Worm (Caenorhabditis elegans) whole organism, L3 larva: ENCODE data around the gene oig-1.

Source experiments
- R02D3.7 ChIP-seq: fragments of 150-350 bp; optimal IDR thresholded peaks from 2 replicates; lab custom pipeline; 2014; ENCODE audit warnings: missing biosample characterization, missing genetic modification characterization
- aly-2 ChIP-seq: fragments of 150-350 bp; optimal IDR thresholded peaks from 2 replicates; lab custom pipeline; 2014; ENCODE audit warnings: missing biosample characterization, missing genetic modification characterization
- ama-1 ChIP-seq: fragments of 150-350 bp; optimal IDR thresholded peaks from 2 replicates; lab custom pipeline; 2018
- ceh-16 ChIP-seq: sonication (generic microtip); optimal IDR thresholded peaks from 2 replicates; lab custom pipeline; 2017; ENCODE audit warnings: missing biosample characterization, missing genetic modification characterization
- ceh-28 ChIP-seq: fragments of 150-350 bp; optimal IDR thresholded peaks from 2 replicates; lab custom pipeline; 2014; ENCODE audit warnings: missing biosample characterization, missing genetic modification reagents, missing genetic modification characterization
- ceh-82 ChIP-seq: fragments of 150-350 bp; optimal IDR thresholded peaks from 2 replicates; lab custom pipeline; 2014; ENCODE audit warnings: missing biosample characterization, missing genetic modification characterization
- ceh-9 ChIP-seq: sonication (generic microtip); optimal IDR thresholded peaks from 2 replicates; lab custom pipeline; 2018; ENCODE audit warnings: missing biosample characterization, missing genetic modification characterization
- daf-12 ChIP-seq: fragments of 150-350 bp; optimal IDR thresholded peaks from 2 replicates; lab custom pipeline; 2014; ENCODE audit warnings: missing biosample characterization, missing genetic modification reagents, missing genetic modification characterization
- egl-27 ChIP-seq: sonication (generic microtip); optimal IDR thresholded peaks from 4 replicates; lab custom pipeline; 2017; ENCODE audit warnings: missing biosample characterization, missing genetic modification reagents, missing genetic modification characterization
- egl-5 ChIP-seq: fragments of 150-350 bp; optimal IDR thresholded peaks from 2 replicates; lab custom pipeline; 2017; ENCODE audit warnings: missing biosample characterization, missing genetic modification reagents, missing genetic modification characterization, inconsistent platforms
- elt-1 ChIP-seq: fragments of 150-350 bp; optimal IDR thresholded peaks from 2 replicates; lab custom pipeline; 2014; ENCODE audit warnings: missing biosample characterization, missing genetic modification characterization
- elt-2 ChIP-seq: sonication (generic microtip); optimal IDR thresholded peaks from 2 replicates; lab custom pipeline; 2016; ENCODE audit warnings: missing genetic modification reagents, mild to moderate bottlenecking, missing genetic modification characterization, missing compliant biosample characterization
- elt-3 ChIP-seq, 3 experiments: fragments of 150-350 bp in 1 of 3; sonication (generic microtip) in 2 of 3; optimal IDR thresholded peaks; 2 replicates in 2 of 3; 4 replicates in 1 of 3; lab custom pipeline; 2014 to 2017; ENCODE audit warnings: missing biosample characterization in 3 of 3, missing genetic modification characterization in 3 of 3
- fkh-10 ChIP-seq: sonication (generic microtip); optimal IDR thresholded peaks from 2 replicates; lab custom pipeline; 2017; ENCODE audit warnings: missing biosample characterization, missing genetic modification reagents, missing genetic modification characterization
- fos-1 ChIP-seq: fragments of 150-350 bp; optimal IDR thresholded peaks from 2 replicates; lab custom pipeline; 2014; ENCODE audit warnings: missing biosample characterization, missing genetic modification characterization
- hmg-11 ChIP-seq: sonication (generic microtip); optimal IDR thresholded peaks from 2 replicates; lab custom pipeline; 2016; ENCODE audit warnings: missing genetic modification characterization, missing compliant biosample characterization
- jun-1 ChIP-seq: fragments of 150-350 bp; optimal IDR thresholded peaks from 2 replicates; lab custom pipeline; 2014; ENCODE audit warnings: missing biosample characterization, missing genetic modification reagents, missing genetic modification characterization
- lin-15B ChIP-seq: fragments of 150-350 bp; optimal IDR thresholded peaks from 2 replicates; lab custom pipeline; 2014; ENCODE audit warnings: missing biosample characterization, missing genetic modification characterization
- lin-39 ChIP-seq: fragments of 150-350 bp; optimal IDR thresholded peaks from 2 replicates; lab custom pipeline; 2018; ENCODE audit warnings: missing biosample characterization, missing genetic modification reagents, missing genetic modification characterization
- lsy-12 ChIP-seq: sonication (generic microtip); optimal IDR thresholded peaks from 2 replicates; lab custom pipeline; 2016; ENCODE audit warnings: mild to moderate bottlenecking, missing genetic modification characterization, missing compliant biosample characterization
- mml-1 ChIP-seq: fragments of 150-350 bp; sonication (generic microtip); optimal IDR thresholded peaks from 3 replicates; lab custom pipeline; 2014; ENCODE audit warnings: missing biosample characterization, missing genetic modification characterization
- nfya-1 ChIP-seq: sonication (generic microtip); optimal IDR thresholded peaks from 2 replicates; lab custom pipeline; 2017; ENCODE audit warnings: missing genetic modification characterization, mild to moderate bottlenecking, missing compliant biosample characterization, antibody characterized with exemption, moderate library complexity; ENCODE audit not compliant: insufficient read depth
- nhr-12 ChIP-seq: fragments of 150-350 bp; optimal IDR thresholded peaks from 2 replicates; lab custom pipeline; 2014; ENCODE audit warnings: missing biosample characterization, missing genetic modification characterization
- nhr-23 ChIP-seq: fragments of 150-350 bp; optimal IDR thresholded peaks from 2 replicates; lab custom pipeline; 2014; ENCODE audit warnings: missing biosample characterization, missing genetic modification reagents, missing genetic modification characterization
- nhr-25 ChIP-seq: sonication (generic microtip); optimal IDR thresholded peaks from 2 replicates; lab custom pipeline; 2017; ENCODE audit warnings: missing biosample characterization, missing genetic modification characterization
- nhr-28 ChIP-seq: fragments of 150-350 bp; optimal IDR thresholded peaks from 2 replicates; lab custom pipeline; 2014; ENCODE audit warnings: missing biosample characterization, missing genetic modification characterization
- nhr-43 ChIP-seq: sonication (generic microtip); optimal IDR thresholded peaks from 2 replicates; lab custom pipeline; 2016; ENCODE audit warnings: mild to moderate bottlenecking, missing genetic modification characterization, missing compliant biosample characterization; ENCODE audit not compliant: poor library complexity, severe bottlenecking
- nhr-67 ChIP-seq: fragments of 150-350 bp; optimal IDR thresholded peaks from 2 replicates; lab custom pipeline; 2014; ENCODE audit warnings: missing biosample characterization, missing genetic modification characterization
- nhr-76 ChIP-seq: fragments of 150-350 bp; sonication (generic microtip); optimal IDR thresholded peaks from 5 replicates; lab custom pipeline; 2014; ENCODE audit warnings: missing biosample characterization, missing genetic modification characterization
- nhr-77 ChIP-seq: fragments of 150-350 bp; optimal IDR thresholded peaks from 2 replicates; lab custom pipeline; 2014; ENCODE audit warnings: missing biosample characterization, missing genetic modification characterization
- pha-4 ChIP-seq: fragments of 150-350 bp; optimal IDR thresholded peaks from 2 replicates; lab custom pipeline; 2014; ENCODE audit warnings: missing biosample characterization, missing genetic modification reagents, missing genetic modification characterization
- pqm-1 ChIP-seq: fragments of 150-350 bp; optimal IDR thresholded peaks from 2 replicates; lab custom pipeline; 2017; ENCODE audit warnings: missing biosample characterization, missing genetic modification characterization, inconsistent platforms
- sea-2 ChIP-seq: fragments of 150-350 bp; sonication (generic microtip); optimal IDR thresholded peaks from 4 replicates; lab custom pipeline; 2014; ENCODE audit warnings: missing biosample characterization, missing genetic modification reagents, missing genetic modification characterization
- skn-1 ChIP-seq: fragments of 150-350 bp; optimal IDR thresholded peaks from 2 replicates; lab custom pipeline; 2014; ENCODE audit warnings: missing biosample characterization, missing genetic modification characterization
- tbx-2 ChIP-seq: sonication (generic microtip); optimal IDR thresholded peaks from 2 replicates; lab custom pipeline; 2016; ENCODE audit warnings: mild to moderate bottlenecking, missing genetic modification characterization, missing compliant biosample characterization
- unc-39 ChIP-seq: sonication (generic microtip); optimal IDR thresholded peaks from 4 replicates; lab custom pipeline; 2017; ENCODE audit warnings: missing biosample characterization, missing genetic modification characterization
- unc-62 ChIP-seq: fragments of 150-350 bp; sonication (generic microtip); optimal IDR thresholded peaks from 4 replicates; lab custom pipeline; 2014; ENCODE audit warnings: missing biosample characterization, missing genetic modification reagents, missing genetic modification characterization
- zag-1 ChIP-seq: fragments of 150-350 bp; optimal IDR thresholded peaks from 2 replicates; lab custom pipeline; 2014; ENCODE audit warnings: missing biosample characterization, missing genetic modification characterization
- ztf-11 ChIP-seq: fragments of 150-350 bp; optimal IDR thresholded peaks from 2 replicates; lab custom pipeline; 2014; ENCODE audit warnings: missing biosample characterization, missing genetic modification characterization
- ztf-4 ChIP-seq: fragments of 150-350 bp; optimal IDR thresholded peaks from 2 replicates; lab custom pipeline; 2014; ENCODE audit warnings: missing biosample characterization, missing genetic modification characterization

Gene oig-1

DNA sequence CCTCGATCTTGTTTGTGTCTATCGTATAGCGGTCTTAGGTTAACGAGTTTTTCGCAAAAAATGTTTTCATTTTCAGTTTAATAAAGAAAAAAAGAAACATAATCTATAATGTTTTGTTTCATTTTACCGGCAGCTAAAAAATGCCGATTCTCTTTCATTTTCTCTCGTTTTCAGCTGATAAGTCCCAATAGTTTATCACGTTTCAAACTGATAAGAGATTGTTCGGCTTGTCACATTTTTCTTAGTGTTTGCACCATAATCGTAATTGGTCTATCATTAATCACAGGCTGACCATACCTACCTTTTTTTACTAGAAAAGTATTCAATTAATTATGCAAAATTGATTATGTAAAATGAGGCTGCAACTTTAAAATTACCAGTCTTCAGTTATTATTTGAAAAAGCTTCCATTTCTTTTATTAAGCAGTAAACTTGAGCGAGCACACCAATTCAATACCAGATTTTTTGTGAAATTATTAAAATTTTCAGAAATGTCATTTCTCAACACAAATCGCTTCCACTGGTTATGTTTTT, 30.2 kb downstream of the oig-1 start, which contains the start of gene F23F12.13:
Gene F23F12.13 (plus strand): TSS at position 483 of the 533 bp plus-strand sequence.
- TF ChIP-seq lin-15B (tag; lab: Kevin White, UChicago) (no peak), nhr-28 (tag; lab: Kevin White, UChicago) (no peak), elt-3 (tag; optimal IDR thresholded peaks at IDR 0.05; lab: Kevin White, UChicago) (no peak), unc-62 (GFP tag; lab: Kevin White, UChicago) (no peak), elt-2 (tag; lab: Kevin White, UChicago) (peak; percentile 85), ztf-11 (no peak), pqm-1 (tag; lab: Kevin White, UChicago) (peak; percentile 77), pha-4 (tag; lab: Kevin White, UChicago) (peak; percentile 23), lsy-12 (tag; lab: Kevin White, UChicago) (no peak), nhr-43 (no peak)

ce11 chrIII:6492807-6493206, 32.6 kb downstream of the oig-1 start, which contains the start of gene srb-11:
srb-11 (minus strand) TSS chrIII:6492907.
- TF ChIP-seq ceh-82 (tag; lab: Kevin White, UChicago) = no peak
- no peak for TF ChIP-seq nhr-67 (tag; lab: Kevin White, UChicago)
- no peak for TF ChIP-seq mml-1 (tag; lab: Kevin White, UChicago)
- TF ChIP-seq zag-1 (tag; lab: Kevin White, UChicago) = no peak
- TF ChIP-seq tbx-2 (tag; lab: Kevin White, UChicago) = no peak
- TF ChIP-seq ama-1 (lab: Kevin White, UChicago) = no peak
- TF ChIP-seq unc-39 (tag; lab: Kevin White, UChicago) = no peak
- TF ChIP-seq ceh-28 (tag; lab: Kevin White, UChicago) = no peak
- no peak for TF ChIP-seq aly-2 (tag; lab: Kevin White, UChicago)
- no peak for TF ChIP-seq elt-2 (tag; lab: Kevin White, UChicago)

DNA sequence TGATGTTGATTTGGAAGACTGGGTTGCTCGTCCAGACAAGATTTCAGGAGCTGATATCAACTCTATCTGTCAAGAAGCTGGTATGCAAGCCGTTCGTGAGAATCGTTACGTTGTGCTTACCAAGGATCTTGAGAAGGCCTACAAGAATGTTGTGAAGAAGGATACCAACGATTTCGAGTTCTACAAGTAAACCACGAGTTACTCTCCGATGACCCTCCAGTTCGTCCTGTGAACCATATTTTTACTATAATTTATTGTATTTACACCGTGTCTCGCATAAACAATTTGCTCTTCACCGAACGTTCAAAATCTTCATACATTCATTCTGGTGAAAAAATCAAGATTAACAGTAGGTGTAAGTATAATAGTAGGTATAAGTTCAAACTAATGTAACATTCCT, 34.5 kb downstream of the oig-1 start:
- no peak for TF ChIP-seq lin-39 (tag; lab: Kevin White, UChicago)
- TF ChIP-seq ceh-9 (tag; lab: Kevin White, UChicago) = no peak
- TF ChIP-seq egl-5 = no peak
- no peak for TF ChIP-seq nhr-43
- TF ChIP-seq ama-1 (lab: Kevin White, UChicago) = no peak
- no peak for TF ChIP-seq sea-2
- no peak for TF ChIP-seq pha-4 (tag; lab: Kevin White, UChicago)
- TF ChIP-seq egl-27 (tag; lab: Kevin White, UChicago) = no peak
- TF ChIP-seq fkh-10 (GFP tag; lab: Kevin White, UChicago) = no peak
- TF ChIP-seq elt-3 (tag; optimal IDR thresholded peaks at IDR 0.05; lab: Kevin White, UChicago) = no peak
- no peak for TF ChIP-seq elt-2 (tag; lab: Kevin White, UChicago)
- TF ChIP-seq ztf-4 (tag; lab: Kevin White, UChicago) = no peak
- no peak for TF ChIP-seq ceh-28 (tag; lab: Kevin White, UChicago)
- TF ChIP-seq fos-1 (tag; lab: Kevin White, UChicago) = no peak
- TF ChIP-seq unc-39 (tag; lab: Kevin White, UChicago) = no peak
- no peak for TF ChIP-seq lsy-12 (tag; lab: Kevin White, UChicago)
- no peak for TF ChIP-seq ceh-16
- TF ChIP-seq nhr-25 (tag; lab: Kevin White, UChicago) = no peak
- no peak for TF ChIP-seq pqm-1 (tag; lab: Kevin White, UChicago)
- TF ChIP-seq hmg-11 (tag; lab: Kevin White, UChicago) = no peak

ce11 chrIII:6489493-6489892, 36.0 kb downstream of the oig-1 start, which contains the start of gene rpt-3:
rpt-3 (plus strand) TSS chrIII:6489793.
- TF ChIP-seq nhr-12 (no peak), fos-1 (tag; lab: Kevin White, UChicago) (no peak)

DNA sequence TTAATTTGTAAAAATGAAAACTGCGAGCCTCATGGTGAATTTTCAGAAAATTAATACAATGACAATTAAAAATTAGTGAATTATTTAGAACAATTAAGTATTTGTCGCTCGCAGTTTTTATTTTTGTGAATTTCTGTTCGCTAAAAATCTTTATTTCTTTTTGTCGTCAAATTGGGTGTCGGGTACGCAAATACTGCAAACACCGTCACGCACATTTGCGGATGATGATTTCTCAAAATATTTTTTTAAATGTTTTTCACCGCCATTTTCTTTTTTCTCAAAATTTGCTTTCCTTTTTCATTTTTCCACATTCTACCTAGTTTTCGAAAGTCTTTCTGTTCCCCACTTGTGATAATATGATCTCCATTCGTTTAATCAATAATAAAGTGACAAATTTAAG, 36.5 kb downstream of the oig-1 start:
- no peak for TF ChIP-seq ceh-16
- TF ChIP-seq nhr-43 = peak; percentile 24
- peak; percentile 62 for TF ChIP-seq nfya-1 (tag; lab: Kevin White, UChicago)
- no peak for TF ChIP-seq egl-5
- no peak for TF ChIP-seq daf-12 (tag; lab: Kevin White, UChicago)
- peak; percentile 41 for TF ChIP-seq nhr-23 (tag; lab: Kevin White, UChicago)
- TF ChIP-seq pha-4 (tag; lab: Kevin White, UChicago) = peak; percentile 58
- TF ChIP-seq lin-15B (tag; lab: Kevin White, UChicago) = peak; percentile 39
- no peak for TF ChIP-seq elt-1 (tag; lab: Kevin White, UChicago)
- TF ChIP-seq jun-1 (tag; lab: Kevin White, UChicago) = no peak
- peak; percentile 10 for TF ChIP-seq R02D3.7 (tag; lab: Kevin White, UChicago)
- no peak for TF ChIP-seq hmg-11 (tag; lab: Kevin White, UChicago)
- peak; percentile 98 for TF ChIP-seq skn-1 (tag; lab: Kevin White, UChicago)
- TF ChIP-seq ama-1 (lab: Kevin White, UChicago) = no peak
- TF ChIP-seq nhr-77 (tag; lab: Kevin White, UChicago) = no peak
- no peak for TF ChIP-seq lin-39 (tag; lab: Kevin White, UChicago)
- no peak for TF ChIP-seq nhr-12
- no peak for TF ChIP-seq nhr-76 (tag; lab: Kevin White, UChicago)
- no peak for TF ChIP-seq nhr-28 (tag; lab: Kevin White, UChicago)
- no peak for TF ChIP-seq pqm-1 (tag; lab: Kevin White, UChicago)
- TF ChIP-seq mml-1 (tag; lab: Kevin White, UChicago) = no peak
- no peak for TF ChIP-seq ztf-4 (tag; lab: Kevin White, UChicago)
- TF ChIP-seq unc-62 (GFP tag; lab: Kevin White, UChicago) = no peak
- TF ChIP-seq fkh-10 (GFP tag; lab: Kevin White, UChicago) = no peak
- no peak for TF ChIP-seq aly-2 (tag; lab: Kevin White, UChicago)
- no peak for TF ChIP-seq unc-39 (tag; lab: Kevin White, UChicago)
- TF ChIP-seq ceh-82 (tag; lab: Kevin White, UChicago) = no peak
- TF ChIP-seq nhr-25 (tag; lab: Kevin White, UChicago) = no peak
- no peak for TF ChIP-seq lsy-12 (tag; lab: Kevin White, UChicago)
- no peak for TF ChIP-seq ceh-9 (tag; lab: Kevin White, UChicago)
